Worm (Caenorhabditis elegans) whole organism, L4 larva: Measurements from ENCODE around the gene C13A2.12.

ENCODE experiments used
- T26A8.4 ChIP-seq: fragments of 200-800 bp; sonication (Bioruptor generic); IDR thresholded peaks from 2 replicates; pipeline ENCODE4 v1.3.6; 2022; ENCODE audit warnings: missing genetic modification characterization, missing compliant biosample characterization
- aly-2 ChIP-seq: sonication (generic microtip); optimal IDR thresholded peaks from 2 replicates; lab custom pipeline; 2018; ENCODE audit warnings: missing biosample characterization, missing genetic modification characterization
- ceh-28 ChIP-seq: fragments of 150-350 bp; optimal IDR thresholded peaks from 2 replicates; lab custom pipeline; 2014; ENCODE audit warnings: missing biosample characterization, missing genetic modification reagents, missing genetic modification characterization
- ceh-82 ChIP-seq: sonication (generic microtip); optimal IDR thresholded peaks from 2 replicates; lab custom pipeline; 2017; ENCODE audit warnings: missing biosample characterization, missing genetic modification characterization
- ces-1 ChIP-seq: fragments of 150-350 bp; sonication (generic microtip); optimal IDR thresholded peaks from 4 replicates; lab custom pipeline; 2014; ENCODE audit warnings: missing biosample characterization, missing genetic modification reagents, missing genetic modification characterization
- daf-12 ChIP-seq: fragments of 150-350 bp; optimal IDR thresholded peaks from 2 replicates; lab custom pipeline; 2014; ENCODE audit warnings: missing biosample characterization, missing genetic modification reagents, missing genetic modification characterization
- mdl-1 ChIP-seq, 2 experiments: fragments of 150-350 bp in 1 of 2; sonication (generic microtip) in 1 of 2; optimal IDR thresholded peaks; 2 replicates each; lab custom pipeline; 2014 to 2017; ENCODE audit warnings: missing biosample characterization in 2 of 2, missing genetic modification characterization in 2 of 2
- nhr-11 ChIP-seq: fragments of 150-350 bp; optimal IDR thresholded peaks from 2 replicates; lab custom pipeline; 2014; ENCODE audit warnings: missing biosample characterization, missing genetic modification characterization
- nhr-6 ChIP-seq: fragments of 150-350 bp; optimal IDR thresholded peaks from 2 replicates; lab custom pipeline; 2014; ENCODE audit warnings: missing biosample characterization, missing genetic modification characterization
- sdz-12 ChIP-seq: fragments of 200-800 bp; sonication (Bioruptor generic); optimal IDR thresholded peaks from 2 replicates; lab custom pipeline; 2018; ENCODE audit warnings: mild to moderate bottlenecking, missing genetic modification characterization, missing compliant biosample characterization

DNA sequence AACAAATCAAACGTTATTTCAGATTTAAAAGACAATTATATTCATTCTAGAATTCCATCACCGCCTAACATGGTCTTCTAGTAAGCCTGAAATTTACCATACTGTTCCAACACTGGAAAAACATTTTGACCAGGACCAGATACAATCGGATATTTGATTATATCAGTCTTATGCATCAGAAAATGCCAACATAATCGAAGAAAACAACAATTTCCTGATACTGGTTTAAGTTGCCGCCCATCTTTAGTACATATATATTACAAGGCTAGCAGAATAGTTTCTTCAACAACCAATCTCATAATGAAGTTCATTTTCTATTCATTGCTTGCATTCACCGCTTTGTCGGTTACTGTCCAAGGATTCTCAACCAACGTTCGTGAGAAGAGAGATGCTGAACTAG, at the start of gene C13A2.12:
- TF ChIP-seq ces-1 (GFP tag; lab: Kevin White, UChicago) (no peak), nhr-11 (tag; lab: Kevin White, UChicago) (no peak), daf-12 (no peak), T26A8.4 (GFP tag; lab: Robert Waterston, UW) (no peak), mdl-1 (tag; optimal IDR thresholded peaks at IDR 0.05; lab: Kevin White, UChicago) (no peak), aly-2 (tag; lab: Kevin White, UChicago) (no peak), sdz-12 (no peak), ceh-28 (no peak), nhr-6 (tag; lab: Kevin White, UChicago) (no peak), ceh-82 (tag; lab: Kevin White, UChicago) (no peak)
